Worm (Caenorhabditis elegans) whole organism, dauer: Measurements from ENCODE around the gene str-119.
"Not testable (repeated sequence)": the region's sequence is repeated elsewhere in the genome, so short reads cannot be mapped to it uniquely, and the experiment has no call there.

Source experiments
- unc-62 ChIP-seq: sonication (generic microtip); optimal IDR thresholded peaks from 2 replicates; lab custom pipeline; 2017; ENCODE audit warnings: missing biosample characterization, missing genetic modification reagents, missing genetic modification characterization

The str-119 gene

DNA sequence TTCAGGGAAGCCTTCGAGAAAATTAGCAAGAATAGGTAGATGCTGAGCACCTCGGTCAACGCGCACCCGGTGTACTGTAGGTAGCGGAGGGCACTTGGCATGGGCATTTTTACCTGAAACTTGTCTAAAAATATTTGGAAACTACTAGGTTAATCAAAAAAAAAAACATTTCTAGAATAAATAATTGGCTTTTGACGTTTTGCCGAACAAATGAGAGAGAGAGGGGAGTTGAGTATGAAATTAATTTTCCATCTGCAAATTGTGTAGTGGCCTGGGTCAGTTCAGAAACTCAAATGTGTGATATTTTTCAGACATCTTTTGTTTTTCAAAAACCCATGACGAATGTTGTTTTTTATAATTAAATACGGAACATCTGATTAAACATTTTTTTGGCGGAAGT, at the start of gene str-119:
Gene str-119, minus strand, starts transcription at position 101 of the 400 bp plus-strand sequence.
- not testable (repeated sequence) for TF ChIP-seq unc-62 (GFP tag; lab: Kevin White, UChicago)

DNA sequence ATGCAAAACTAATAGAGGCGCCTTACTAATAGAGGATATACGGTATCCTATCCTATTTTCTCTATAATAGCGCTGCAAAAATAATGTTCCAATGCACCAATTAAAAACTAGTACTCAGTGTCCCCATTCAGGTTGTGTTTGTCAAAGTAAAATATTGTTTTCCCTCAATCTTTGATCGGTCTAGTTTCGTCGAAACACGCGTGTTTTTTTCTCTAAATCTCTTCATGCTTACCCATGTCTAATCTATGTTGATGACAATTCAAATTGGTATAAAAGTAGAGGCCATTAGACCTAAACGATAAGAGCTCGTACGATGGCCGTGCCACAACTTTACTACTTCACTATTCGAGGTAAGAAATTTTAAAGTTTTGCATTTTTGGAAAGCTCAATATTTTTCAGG, 25.2 kb upstream of the str-119 start, which contains the start of gene F56A4.3:
Gene F56A4.3, plus strand, starts transcription at position 301 of the 400 bp plus-strand sequence.
- TF ChIP-seq unc-62 (GFP tag; lab: Kevin White, UChicago) = not testable (repeated sequence)

DNA sequence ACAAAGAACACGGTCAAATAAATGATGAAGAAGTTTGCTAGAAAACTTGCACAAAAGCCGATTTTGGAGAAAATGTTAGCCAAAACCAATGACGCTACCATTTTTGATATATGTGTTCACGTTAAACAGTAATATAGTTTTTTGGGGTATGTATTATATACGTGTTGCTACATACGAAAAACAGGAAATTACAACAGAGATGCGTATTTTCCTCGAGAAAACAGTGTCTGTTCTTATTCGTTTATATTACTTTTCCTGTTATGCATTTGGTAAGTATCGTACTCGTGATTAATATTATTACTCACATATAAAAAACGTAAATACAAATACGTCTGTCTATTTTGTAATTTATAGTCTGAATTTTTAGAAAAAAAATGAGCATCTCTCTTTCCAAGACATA, 20.7 kb downstream of the str-119 start, which contains the start of gene str-265:
Gene str-265, minus strand, starts transcription at position 101 of the 400 bp plus-strand sequence.
- TF ChIP-seq unc-62 (GFP tag; lab: Kevin White, UChicago) = not testable (repeated sequence)
